Fruit fly (Drosophila melanogaster): ENCODE results near the gene Non2.

Non2 gene

DNA sequence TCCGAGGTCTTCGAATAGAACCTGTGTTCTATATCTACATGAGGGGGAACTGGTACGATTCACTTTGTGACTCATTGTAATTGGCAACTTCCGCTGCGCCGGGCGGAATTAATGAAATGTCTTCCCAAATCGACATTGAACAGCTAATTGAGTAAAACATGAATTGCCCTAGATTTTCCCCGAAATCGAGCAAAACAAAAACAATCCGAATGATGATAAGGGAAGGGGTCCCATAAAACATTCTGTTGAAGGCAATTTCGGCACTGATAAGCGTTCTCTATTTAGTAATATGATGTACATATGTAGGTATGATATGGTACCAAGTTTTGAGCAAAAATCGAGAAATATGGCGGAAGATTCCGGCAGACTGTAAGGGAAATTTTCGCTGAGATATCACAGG, 43.0 kb downstream of the Non2 start:
- TF ChIP-seq Myc (optimal IDR thresholded peaks at IDR 0.05), result no peak
- no peak for TF ChIP-seq rgr (GFP tag; optimal IDR thresholded peaks at IDR 0.05)
- no peak for TF ChIP-seq Rel (GFP tag; optimal IDR thresholded peaks at IDR 0.05)
- TF ChIP-seq Rel (tag; optimal IDR thresholded peaks at IDR 0.05), result peak; percentile 6
- no peak for TF ChIP-seq Mio (GFP tag; optimal IDR thresholded peaks at IDR 0.05)
- no peak for TF ChIP-seq CG9705 (GFP tag; optimal IDR thresholded peaks at IDR 0.05)
- no peak for TF ChIP-seq Dfd (GFP tag; optimal IDR thresholded peaks at IDR 0.05)

DNA sequence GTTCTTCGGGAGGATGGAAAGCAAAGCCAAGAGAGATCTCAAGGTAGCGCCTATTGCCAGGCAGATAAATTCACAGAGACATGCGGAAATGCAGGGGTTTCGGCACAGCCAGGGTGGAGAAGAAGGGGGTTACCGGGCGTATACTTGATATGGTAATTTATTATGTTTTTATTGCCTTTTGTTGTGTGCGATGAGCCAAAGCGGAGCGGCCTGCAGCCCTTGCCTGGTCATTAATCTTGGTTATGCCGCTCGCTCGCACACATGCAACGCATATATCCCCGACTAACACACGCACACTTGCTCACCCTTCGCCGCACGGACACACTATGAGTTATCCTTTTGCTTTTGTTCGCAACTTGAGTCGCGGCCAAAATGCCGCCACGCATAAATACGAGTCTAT, 49.9 kb downstream of the Non2 start:
- TF ChIP-seq CG9705 (GFP tag; optimal IDR thresholded peaks at IDR 0.05), result no peak
- TF ChIP-seq dsf (GFP tag; optimal IDR thresholded peaks at IDR 0.05; ENCODE audit: borderline replicate concordance), result no peak
- no peak for TF ChIP-seq Hr78 (GFP tag; optimal IDR thresholded peaks at IDR 0.05)
- no peak for TF ChIP-seq ey (GFP tag; optimal IDR thresholded peaks at IDR 0.05)

DNA sequence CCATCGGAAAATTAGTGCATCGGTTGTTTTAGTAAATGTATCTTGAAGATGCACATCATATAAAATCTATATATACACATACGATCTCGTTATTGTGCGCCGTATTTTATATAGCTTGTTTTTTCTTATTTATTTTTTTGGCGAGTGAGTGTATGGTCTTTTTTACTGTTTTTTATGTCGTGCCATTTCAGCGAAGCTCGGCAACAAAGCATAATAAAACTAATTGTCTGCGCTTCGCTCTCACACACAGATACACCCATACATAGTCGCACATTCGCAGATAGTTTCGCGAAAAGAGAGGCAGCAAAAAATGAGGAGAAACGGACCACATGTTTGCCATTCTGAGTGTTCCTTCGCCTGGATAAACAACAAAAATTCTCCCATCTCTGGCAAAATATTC, 51.1 kb downstream of the Non2 start:
- TF ChIP-seq Rel (GFP tag; optimal IDR thresholded peaks at IDR 0.05) (peak; percentile 18), Rel (tag; optimal IDR thresholded peaks at IDR 0.05) (no peak), Sp1 (GFP tag; optimal IDR thresholded peaks at IDR 0.05) (peak; percentile 15), psq (GFP tag; optimal IDR thresholded peaks at IDR 0.05) (peak; percentile 85), OdsH (GFP tag; optimal IDR thresholded peaks at IDR 0.05) (no peak)
